Fruit fly (Drosophila melanogaster) whole organism, pupa: ENCODE data around the gene sens.
A peak's percentile ranks its signal among the peaks of the same experiment; 100 is the strongest.

Experiments
- CG10348 ChIP-seq: fragments of 200-800 bp; sonication (Bioruptor generic); IDR thresholded peaks from 2 replicates; pipeline ENCODE4 v1.3.6; 2022; ENCODE audit warnings: missing biosample characterization, missing genetic modification characterization
- CG12605 ChIP-seq: fragments of 200-800 bp; sonication (Bioruptor generic); IDR thresholded peaks from 2 replicates; pipeline ENCODE4 v1.3.6; 2022; ENCODE audit warnings: missing biosample characterization, missing genetic modification characterization
- CG13204 ChIP-seq: fragments of 200-800 bp; sonication (Bioruptor generic); optimal IDR thresholded peaks from 2 replicates; lab custom pipeline; 2018; ENCODE audit warnings: missing biosample characterization, mild to moderate bottlenecking, missing genetic modification characterization, moderate library complexity
- CG14655 ChIP-seq: fragments of 200-800 bp; sonication (Bioruptor generic); optimal IDR thresholded peaks from 3 replicates; lab custom pipeline; 2017; ENCODE audit warnings: mild to moderate bottlenecking, missing biosample characterization, missing genetic modification reagents, missing genetic modification characterization
- CG15710 ChIP-seq: fragments of 200-800 bp; sonication (Bioruptor generic); optimal IDR thresholded peaks from 2 replicates; lab custom pipeline; 2018; ENCODE audit warnings: missing biosample characterization, mild to moderate bottlenecking, missing genetic modification characterization, moderate library complexity
- CG17806 ChIP-seq: fragments of 200-800 bp; sonication (Bioruptor generic); optimal IDR thresholded peaks from 2 replicates; lab custom pipeline; 2018; ENCODE audit warnings: missing biosample characterization, mild to moderate bottlenecking, missing genetic modification characterization, moderate library complexity
- CG32121 ChIP-seq: fragments of 200-800 bp; sonication (Bioruptor generic); IDR thresholded peaks from 2 replicates; pipeline ENCODE4 v1.3.6; 2022; ENCODE audit warnings: missing biosample characterization, missing genetic modification characterization
- CG34367 ChIP-seq: fragments of 200-800 bp; sonication (Bioruptor generic); optimal IDR thresholded peaks from 2 replicates; lab custom pipeline; 2018; ENCODE audit warnings: missing biosample characterization, mild to moderate bottlenecking, missing genetic modification characterization
- CG4496 ChIP-seq: fragments of 200-800 bp; sonication (Bioruptor generic); IDR thresholded peaks from 3 replicates; pipeline ENCODE4 v1.3.6; 2022; ENCODE audit warnings: missing biosample characterization, missing genetic modification characterization
- CG8159 ChIP-seq: fragments of 200-800 bp; sonication (Bioruptor generic); optimal IDR thresholded peaks from 3 replicates; lab custom pipeline; 2018; ENCODE audit warnings: missing biosample characterization, mild to moderate bottlenecking, missing genetic modification characterization, moderate library complexity
- CG8301 ChIP-seq: fragments of 200-800 bp; sonication (Bioruptor generic); optimal IDR thresholded peaks from 2 replicates; lab custom pipeline; 2018; ENCODE audit warnings: missing biosample characterization, mild to moderate bottlenecking, missing genetic modification characterization
- CG9948 ChIP-seq: fragments of 200-800 bp; sonication (Bioruptor generic); optimal IDR thresholded peaks from 2 replicates; lab custom pipeline; 2018; ENCODE audit warnings: missing biosample characterization, mild to moderate bottlenecking, missing genetic modification characterization, moderate library complexity
- D1 ChIP-seq: fragments of 200-800 bp; sonication (Bioruptor generic); optimal IDR thresholded peaks from 2 replicates; lab custom pipeline; 2018; ENCODE audit warnings: missing biosample characterization, mild to moderate bottlenecking, missing genetic modification characterization, moderate library complexity
- EcR ChIP-seq: fragments of 200-800 bp; sonication (Bioruptor generic); optimal IDR thresholded peaks from 3 replicates; lab custom pipeline; 2019; ENCODE audit warnings: missing biosample characterization, missing genetic modification characterization, mild to moderate bottlenecking, moderate library complexity, missing genetic modification reagents
- Ets98B ChIP-seq: fragments of 200-800 bp; sonication (Bioruptor generic); IDR thresholded peaks from 2 replicates; pipeline ENCODE4 v1.3.6; 2022; ENCODE audit warnings: missing biosample characterization, missing genetic modification characterization
- Pif1A ChIP-seq: fragments of 200-800 bp; sonication (Bioruptor generic); optimal IDR thresholded peaks from 3 replicates; lab custom pipeline; 2016; ENCODE audit warnings: missing biosample characterization, missing genetic modification characterization
- Pif1B ChIP-seq: fragments of 200-800 bp; sonication (Bioruptor generic); optimal IDR thresholded peaks from 3 replicates; lab custom pipeline; 2016; ENCODE audit warnings: missing biosample characterization, missing genetic modification characterization
- Snoo ChIP-seq: fragments of 200-800 bp; sonication (Bioruptor generic); optimal IDR thresholded peaks from 3 replicates; lab custom pipeline; 2017; ENCODE audit warnings: missing biosample characterization, mild to moderate bottlenecking, missing genetic modification characterization, inconsistent platforms
- fd96Ca ChIP-seq: fragments of 200-800 bp; sonication (Bioruptor generic); IDR thresholded peaks from 3 replicates; pipeline ENCODE4 v1.3.6; 2022; ENCODE audit warnings: missing biosample characterization, missing genetic modification characterization
- gl ChIP-seq: fragments of 200-800 bp; sonication (Bioruptor generic); optimal IDR thresholded peaks from 2 replicates; lab custom pipeline; 2018; ENCODE audit warnings: missing biosample characterization, mild to moderate bottlenecking, missing genetic modification characterization
- rn ChIP-seq: fragments of 200-800 bp; sonication (Bioruptor generic); IDR thresholded peaks from 2 replicates; pipeline ENCODE4 v1.3.6; 2022; ENCODE audit warnings: missing biosample characterization, missing genetic modification characterization

Gene sens

DNA sequence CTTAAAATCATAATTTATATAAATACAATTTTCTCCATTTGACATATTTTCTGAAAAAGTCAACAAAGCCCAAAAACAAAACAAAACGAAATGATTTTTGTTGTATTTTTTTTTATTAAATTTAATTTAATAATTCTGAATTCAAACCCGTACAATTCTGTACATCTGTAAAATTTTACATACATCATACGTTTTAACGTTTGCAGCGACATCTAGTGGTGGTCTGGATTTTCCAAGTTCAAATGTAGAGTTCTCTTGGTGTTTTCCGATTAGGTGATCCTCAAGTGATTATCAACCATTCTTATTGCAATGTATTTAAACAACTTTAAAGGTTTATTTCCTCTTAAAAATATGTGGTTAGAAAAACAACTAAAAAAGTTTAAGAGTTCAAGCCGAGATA, 10.1 kb upstream of the sens start:
- TF ChIP-seq D1 (tag; lab: Kevin White, UChicago) (peak; percentile 93), EcR (GFP tag; lab: Kevin White, UChicago) (peak; percentile 25), CG14655 (no peak)
- TF ChIP-seq, all 21 proteins: peak for 2

DNA sequence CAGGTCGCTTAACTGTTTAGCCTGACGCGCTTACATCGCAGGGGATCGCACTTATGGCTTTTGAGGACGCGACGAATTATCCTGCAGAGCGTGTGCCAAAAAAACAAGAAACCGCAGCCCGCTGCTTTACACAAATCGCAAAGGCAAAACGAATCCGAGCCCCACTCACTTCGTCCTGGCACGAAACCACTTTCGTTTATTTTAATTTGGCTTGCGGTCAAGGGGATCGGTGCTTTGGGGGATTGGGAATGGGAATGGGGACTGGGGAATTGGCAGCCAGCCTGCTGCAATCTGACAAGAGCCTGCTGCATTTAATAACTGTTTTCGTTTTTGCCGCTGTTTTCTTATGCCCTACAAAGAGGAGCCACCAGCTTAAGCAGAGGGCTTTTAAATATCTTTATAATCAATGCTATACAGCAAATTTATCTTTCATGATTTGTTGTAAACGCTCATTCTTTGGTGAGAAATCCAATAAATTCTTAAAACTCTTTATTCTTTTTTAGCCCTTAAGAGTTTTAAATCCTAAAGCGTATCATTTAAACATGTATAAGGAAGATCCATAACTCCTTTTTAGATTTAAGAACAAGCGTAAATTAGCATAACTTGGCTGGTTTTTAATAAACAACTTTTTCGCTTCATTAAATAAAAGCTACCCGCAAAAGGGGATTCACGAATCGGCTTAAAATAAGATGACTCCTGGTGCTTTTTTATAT, 9.0 kb upstream of the sens start:
- TF ChIP-seq EcR (GFP tag; lab: Kevin White, UChicago) (no peak), CG9948 (tag; lab: Kevin White, UChicago) (peak; percentile 5), CG32121 (GFP tag; lab: Robert Waterston, UW) (no peak), rn (GFP tag; lab: Robert Waterston, UW) (no peak), CG17806 (tag; lab: Kevin White, UChicago) (peak; percentile 7), CG8159 (tag; lab: Kevin White, UChicago) (peak; percentile 66), Pif1A (GFP tag; lab: Kevin White, UChicago) (no peak), CG34367 (tag; lab: Kevin White, UChicago) (peak; percentile 4), CG13204 (GFP tag; lab: Kevin White, UChicago) (no peak), CG8301 (tag; lab: Kevin White, UChicago) (no peak), Ets98B (GFP tag; lab: Robert Waterston, UW) (no peak), Snoo (tag; lab: Kevin White, UChicago) (peak; percentile 51), CG4496 (no peak), Pif1B (GFP tag; lab: Kevin White, UChicago) (peak; percentile 11), fd96Ca (GFP tag; lab: Robert Waterston, UW) (no peak), gl (tag; lab: Kevin White, UChicago) (no peak), CG12605 (GFP tag; lab: Robert Waterston, UW) (no peak), CG10348 (GFP tag; lab: Robert Waterston, UW) (no peak), CG14655 (no peak), D1 (tag; lab: Kevin White, UChicago) (no peak), CG15710 (tag; lab: Kevin White, UChicago) (peak; percentile 52)

DNA sequence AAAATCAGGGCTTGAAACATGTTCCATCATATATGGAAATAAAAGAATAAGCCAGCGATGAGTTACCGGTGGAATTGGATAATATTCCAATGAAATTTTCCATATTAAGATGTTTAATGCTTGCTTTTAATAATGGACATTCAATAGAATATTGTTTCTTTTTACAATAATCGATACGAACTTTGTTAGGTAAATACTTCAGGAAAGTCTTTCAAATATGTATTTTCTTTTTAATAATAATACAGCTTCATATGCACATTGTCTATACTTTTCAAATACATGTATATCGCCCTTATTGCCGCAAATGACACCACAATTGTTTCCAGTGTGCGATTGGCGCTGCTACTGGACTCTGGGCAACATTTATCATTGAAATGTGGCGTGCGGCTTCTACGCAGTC, 5.9 kb upstream of the sens start:
- TF ChIP-seq CG32121 (GFP tag; lab: Robert Waterston, UW) (no peak), Snoo (tag; lab: Kevin White, UChicago) (peak; percentile 41), rn (GFP tag; lab: Robert Waterston, UW) (no peak), CG13204 (GFP tag; lab: Kevin White, UChicago) (peak; percentile 7), gl (tag; lab: Kevin White, UChicago) (no peak), EcR (GFP tag; lab: Kevin White, UChicago) (no peak), CG4496 (no peak), Pif1A (GFP tag; lab: Kevin White, UChicago) (peak; percentile 38), CG34367 (tag; lab: Kevin White, UChicago) (peak; percentile 35), Pif1B (GFP tag; lab: Kevin White, UChicago) (peak; percentile 42), CG12605 (GFP tag; lab: Robert Waterston, UW) (no peak), CG10348 (GFP tag; lab: Robert Waterston, UW) (no peak), Ets98B (GFP tag; lab: Robert Waterston, UW) (no peak), fd96Ca (GFP tag; lab: Robert Waterston, UW) (no peak), CG8159 (tag; lab: Kevin White, UChicago) (peak; percentile 72), CG14655 (peak; percentile 67), D1 (tag; lab: Kevin White, UChicago) (peak; percentile 26), CG9948 (tag; lab: Kevin White, UChicago) (peak; percentile 40), CG17806 (tag; lab: Kevin White, UChicago) (peak; percentile 46), CG8301 (tag; lab: Kevin White, UChicago) (peak; percentile 29), CG15710 (tag; lab: Kevin White, UChicago) (peak; percentile 52)

DNA sequence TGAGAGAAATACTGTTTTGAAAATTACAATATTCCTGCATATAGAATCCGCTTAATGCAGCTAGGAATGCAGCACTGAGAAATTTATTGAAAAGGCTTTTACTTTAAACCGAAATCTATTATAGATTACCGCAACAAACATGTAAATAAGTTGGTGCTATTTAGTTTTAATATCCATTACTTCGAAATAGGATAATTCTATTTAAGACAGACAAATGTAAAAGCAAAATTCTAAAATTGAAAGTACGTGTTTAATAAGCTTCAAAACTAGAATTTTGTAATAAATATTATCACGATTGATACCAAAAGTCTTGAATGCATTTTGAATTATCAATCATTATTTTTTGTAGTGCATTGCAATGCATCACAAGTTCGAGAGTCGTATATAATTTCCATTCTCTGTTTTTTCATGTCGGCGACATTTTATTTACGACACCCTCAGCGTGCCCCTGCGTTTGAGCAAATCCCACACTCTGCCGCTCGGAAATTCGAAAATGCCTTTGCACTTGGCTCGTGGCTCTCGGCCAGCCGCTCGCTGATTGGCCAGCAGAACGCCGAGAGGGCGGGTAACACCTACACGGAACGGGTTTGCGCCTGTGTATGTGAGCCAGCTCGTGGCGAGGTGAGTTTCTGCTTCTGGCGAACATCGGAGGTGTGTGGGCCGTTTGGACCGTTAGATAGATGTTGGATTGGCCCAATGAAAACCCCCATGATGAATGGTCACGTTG, 2.4 kb upstream of the sens start:
- TF ChIP-seq Snoo (tag; lab: Kevin White, UChicago): no peak
- TF ChIP-seq Ets98B (GFP tag; lab: Robert Waterston, UW): no peak
- peak; percentile 20 for TF ChIP-seq CG8159 (tag; lab: Kevin White, UChicago)
- no peak for TF ChIP-seq CG34367 (tag; lab: Kevin White, UChicago)
- no peak for TF ChIP-seq CG13204 (GFP tag; lab: Kevin White, UChicago)
- peak; percentile 69 for TF ChIP-seq CG4496
- TF ChIP-seq CG14655: no peak

DNA sequence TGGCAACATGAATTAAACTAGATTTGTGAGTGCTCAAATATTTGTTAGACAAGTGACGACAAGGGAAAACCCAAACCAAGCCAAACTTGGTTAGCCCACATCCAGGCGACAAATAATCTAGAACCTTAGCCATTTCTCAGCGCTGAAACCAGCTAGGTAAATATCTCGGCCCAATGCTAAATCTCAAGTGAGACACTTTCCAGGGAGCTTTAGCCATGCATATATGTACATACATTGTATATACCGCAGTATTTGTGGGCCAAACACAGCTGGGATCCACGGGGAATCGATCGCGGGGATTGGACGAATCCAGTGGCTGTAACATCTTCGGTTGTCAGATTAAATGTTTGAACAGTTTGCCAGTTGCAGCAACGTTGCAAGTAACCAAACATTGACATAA, 3.3 kb downstream of the sens start:
- TF ChIP-seq CG4496 (no peak), CG13204 (GFP tag; lab: Kevin White, UChicago) (no peak), gl (tag; lab: Kevin White, UChicago) (no peak), CG9948 (tag; lab: Kevin White, UChicago) (no peak), CG15710 (tag; lab: Kevin White, UChicago) (no peak), CG10348 (GFP tag; lab: Robert Waterston, UW) (no peak), Snoo (tag; lab: Kevin White, UChicago) (no peak), rn (GFP tag; lab: Robert Waterston, UW) (no peak), Ets98B (GFP tag; lab: Robert Waterston, UW) (no peak), CG14655 (no peak), D1 (tag; lab: Kevin White, UChicago) (no peak)
